Worm (Caenorhabditis elegans): ENCODE data around the gene C26B9.7.

The C26B9.7 gene

ce11 chrX:5368220-5368619 lies 26.1 kb downstream of the C26B9.7 start, which contains the start of gene jkk-1 (continued):
- TF ChIP-seq lin-35 (GFP tag; optimal IDR thresholded peaks at IDR 0.05), result peak in 1 of 2 experiments; percentile 3
- TF ChIP-seq fos-1 (tag; optimal IDR thresholded peaks at IDR 0.05), result no peak
- TF ChIP-seq nhr-77 (tag; optimal IDR thresholded peaks at IDR 0.05), result no peak
- no peak for TF ChIP-seq nhr-84 (tag; optimal IDR thresholded peaks at IDR 0.05)

ce11 chrX:5370605-5371004 lies 28.5 kb downstream of the C26B9.7 start:
- TF ChIP-seq ztf-11 (tag; optimal IDR thresholded peaks at IDR 0.05) (no peak), nhr-85 (tag) (no peak), ceh-63 (GFP tag; optimal IDR thresholded peaks at IDR 0.05) (no peak), dsc-1 (tag; optimal IDR thresholded peaks at IDR 0.05) (peak; percentile 77), egl-13 (tag; optimal IDR thresholded peaks at IDR 0.05) (peak; percentile 58), sup-37 (GFP tag; optimal IDR thresholded peaks at IDR 0.05) (no peak), fkh-4 (tag; optimal IDR thresholded peaks at IDR 0.05; ENCODE audit: borderline replicate concordance) (no peak), F16B12.6 (tag; optimal IDR thresholded peaks at IDR 0.05) (no peak), efl-1 (optimal IDR thresholded peaks at IDR 0.05) (no peak), efl-1 (GFP tag; optimal IDR thresholded peaks at IDR 0.05 in 1 of 2) (peak in 1 of 2 experiments; percentile 53)

- TF ChIP-seq nhr-77 (tag; optimal IDR thresholded peaks at IDR 0.05), result no peak
- TF ChIP-seq swsn-7 (tag; optimal IDR thresholded peaks at IDR 0.05), result no peak
- no peak for TF ChIP-seq nhr-11 (tag; optimal IDR thresholded peaks at IDR 0.05)
- TF ChIP-seq egl-13 (tag; optimal IDR thresholded peaks at IDR 0.05), result no peak
- no peak for TF ChIP-seq aha-1 (tag; optimal IDR thresholded peaks at IDR 0.05)
Observed at ce11 chrX:5372638-5373037, 30.5 kb downstream of the C26B9.7 start, which contains the start of gene F35C8.8. Gene F35C8.8, minus strand, starts transcription at chrX:5372639.

DNA sequence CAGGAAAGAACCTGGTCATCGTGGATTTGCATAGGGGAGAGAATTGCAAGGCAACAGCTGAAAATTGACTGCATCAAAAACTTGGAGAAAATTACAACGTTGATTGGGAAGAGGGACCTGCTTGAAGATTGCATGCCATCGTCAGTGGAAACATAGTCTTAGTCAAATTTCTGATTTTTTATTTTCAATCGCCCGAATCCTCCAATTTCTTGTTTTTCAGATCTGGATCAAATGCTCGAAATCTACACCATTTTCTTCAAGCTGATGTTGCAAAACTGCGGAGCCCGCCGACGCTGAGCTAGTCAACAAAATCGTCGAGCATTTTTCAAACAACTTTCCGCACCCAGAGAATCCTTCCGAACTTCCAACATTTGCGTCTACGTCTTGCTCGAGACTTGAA lies 31.5 kb downstream of the C26B9.7 start:
- TF ChIP-seq pag-3 (tag; optimal IDR thresholded peaks at IDR 0.05; ENCODE audit: borderline replicate concordance, insufficient read depth), result no peak

ce11 chrX:5374742-5375141 lies 32.6 kb downstream of the C26B9.7 start, which contains the start of gene sek-4:
Gene sek-4, plus strand, starts transcription at chrX:5375059.
- TF ChIP-seq elt-2 (tag; optimal IDR thresholded peaks at IDR 0.05) (peak; percentile 42), ceh-8 (GFP tag; optimal IDR thresholded peaks at IDR 0.05) (no peak), lir-3 (tag; optimal IDR thresholded peaks at IDR 0.05; ENCODE audit: poor library complexity) (no peak)

ce11 chrX:5377307-5377706 lies 35.2 kb downstream of the C26B9.7 start, which contains the start of gene sek-5:
Gene sek-5, plus strand, starts transcription at chrX:5377607.
- TF ChIP-seq zag-1 (tag; optimal IDR thresholded peaks at IDR 0.05) (no peak), ztf-11 (tag; optimal IDR thresholded peaks at IDR 0.05) (no peak), ama-1 (optimal IDR thresholded peaks at IDR 0.05) (no peak), egl-13 (tag; optimal IDR thresholded peaks at IDR 0.05) (no peak)

- TF ChIP-seq pax-3 (tag; optimal IDR thresholded peaks at IDR 0.05), result no peak
- no peak for TF ChIP-seq lin-15B (tag; optimal IDR thresholded peaks at IDR 0.05)
- TF ChIP-seq dsc-1 (tag; optimal IDR thresholded peaks at IDR 0.05), result peak; percentile 84
Observed at ce11 chrX:5382778-5383177, 40.7 kb downstream of the C26B9.7 start.

DNA sequence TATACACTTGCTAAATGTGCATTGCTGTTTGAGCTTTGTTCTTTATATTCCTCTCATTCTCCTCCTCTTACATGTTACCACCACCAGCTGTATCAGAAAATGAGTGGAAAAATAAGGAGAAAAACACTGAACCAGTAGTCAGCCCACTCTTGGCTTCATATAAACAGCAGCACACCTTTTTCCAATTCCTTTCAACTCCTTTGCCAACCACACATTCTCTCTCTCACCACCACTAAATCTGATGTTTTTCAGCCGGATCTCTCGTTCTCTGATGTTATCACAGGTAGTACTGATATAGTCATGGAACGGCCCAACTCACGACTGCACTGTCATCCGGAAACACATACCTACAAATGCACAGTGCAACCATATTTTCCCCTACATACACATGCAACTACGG lies 44.5 kb downstream of the C26B9.7 start, which contains the start of gene kcnl-3:
TSS of gene kcnl-3 (plus strand) at position 301 of the 400 bp plus-strand sequence.
- TF ChIP-seq egl-13 (tag; optimal IDR thresholded peaks at IDR 0.05) (no peak), aha-1 (tag; optimal IDR thresholded peaks at IDR 0.05) (no peak), fos-1 (tag; optimal IDR thresholded peaks at IDR 0.05) (no peak), lir-3 (tag; optimal IDR thresholded peaks at IDR 0.05; ENCODE audit: poor library complexity) (no peak), ceh-63 (GFP tag; optimal IDR thresholded peaks at IDR 0.05) (no peak), hlh-17 (GFP tag; optimal IDR thresholded peaks at IDR 0.05; ENCODE audit: borderline replicate concordance) (no peak), ceh-8 (GFP tag; optimal IDR thresholded peaks at IDR 0.05) (no peak), hlh-4 (tag; optimal IDR thresholded peaks at IDR 0.05) (no peak), alr-1 (tag; optimal IDR thresholded peaks at IDR 0.05; ENCODE audit: borderline replicate concordance) (no peak), nhr-90 (tag; optimal IDR thresholded peaks at IDR 0.05; ENCODE audit: poor library complexity) (no peak), nhr-20 (tag; optimal IDR thresholded peaks at IDR 0.05) (no peak), sox-4 (tag; optimal IDR thresholded peaks at IDR 0.05) (no peak), dsc-1 (tag; optimal IDR thresholded peaks at IDR 0.05) (no peak), lsy-2 (tag; optimal IDR thresholded peaks at IDR 0.05) (no peak), ztf-4 (tag; optimal IDR thresholded peaks at IDR 0.05) (no peak), pag-3 (tag; optimal IDR thresholded peaks at IDR 0.05; ENCODE audit: borderline replicate concordance, insufficient read depth) (no peak), mab-9 (GFP tag; IDR thresholded peaks at IDR 0.05) (no peak), zip-4 (GFP tag; optimal IDR thresholded peaks at IDR 0.05) (no peak)

All from whole organism, L1 larva.